Worm (Caenorhabditis elegans) whole organism, young adult: ENCODE results near the gene gei-15.
A peak's percentile ranks its signal among the peaks of the same experiment; 100 is the strongest.

Source experiments
- B0261.1 ChIP-seq: sonication (generic microtip); optimal IDR thresholded peaks from 2 replicates; lab custom pipeline; 2016; ENCODE audit warnings: mild to moderate bottlenecking, missing genetic modification characterization, moderate library complexity, missing compliant biosample characterization
- C17E4.6 ChIP-seq: fragments of 200-800 bp; sonication (Bioruptor generic); IDR thresholded peaks from 2 replicates; pipeline ENCODE4 v1.3.6; 2022; ENCODE audit warnings: missing genetic modification reagents, missing genetic modification characterization, missing compliant biosample characterization
- D2030.7 ChIP-seq: fragments of 200-800 bp; sonication (Bioruptor generic); IDR thresholded peaks from 2 replicates; pipeline ENCODE4 v1.3.6; 2022; ENCODE audit warnings: missing genetic modification reagents, missing genetic modification characterization, missing compliant biosample characterization
- F22D6.2 ChIP-seq: sonication (generic microtip); optimal IDR thresholded peaks from 2 replicates; lab custom pipeline; 2016; ENCODE audit warnings: mild to moderate bottlenecking, missing genetic modification characterization, missing compliant biosample characterization
- F23B12.7 ChIP-seq: sonication (generic microtip); optimal IDR thresholded peaks from 2 replicates; lab custom pipeline; 2017; ENCODE audit warnings: missing genetic modification characterization, mild to moderate bottlenecking, missing compliant biosample characterization, antibody characterized with exemption, moderate library complexity; ENCODE audit not compliant: insufficient read depth
- T07F8.4 ChIP-seq: sonication (generic microtip); optimal IDR thresholded peaks from 2 replicates; lab custom pipeline; 2016; ENCODE audit warnings: mild to moderate bottlenecking, missing genetic modification characterization, moderate library complexity, missing compliant biosample characterization
- T26A5.8 ChIP-seq: sonication (generic microtip); optimal IDR thresholded peaks from 2 replicates; lab custom pipeline; 2016; ENCODE audit warnings: missing genetic modification characterization, missing compliant biosample characterization
- Y95B8A.8 ChIP-seq: fragments of 200-800 bp; sonication (Bioruptor generic); IDR thresholded peaks from 2 replicates; pipeline ENCODE4 v1.3.6; 2022; ENCODE audit warnings: missing genetic modification reagents, missing genetic modification characterization, missing compliant biosample characterization
- aptf-2 ChIP-seq: fragments of 200-800 bp; sonication (Bioruptor generic); conservative IDR thresholded peaks from 2 replicates; pipeline ENCODE4 v1.3.6; 2022; ENCODE audit warnings: missing genetic modification reagents, missing genetic modification characterization, missing compliant biosample characterization
- attf-3 ChIP-seq: fragments of 200-800 bp; sonication (Bioruptor generic); conservative IDR thresholded peaks from 2 replicates; pipeline ENCODE4 v1.3.6; 2022; ENCODE audit warnings: missing genetic modification reagents, missing genetic modification characterization, missing compliant biosample characterization
- bed-1 ChIP-seq: fragments of 200-800 bp; sonication (Bioruptor generic); IDR thresholded peaks from 2 replicates; pipeline ENCODE4 v1.3.6; 2022; ENCODE audit warnings: missing genetic modification reagents, missing genetic modification characterization, missing compliant biosample characterization
- ceh-40 ChIP-seq: fragments of 200-800 bp; sonication (Bioruptor generic); IDR thresholded peaks from 2 replicates; pipeline ENCODE4 v1.3.6; 2022; ENCODE audit warnings: missing genetic modification characterization, missing compliant biosample characterization
- ceh-79 ChIP-seq: sonication (generic microtip); optimal IDR thresholded peaks from 2 replicates; lab custom pipeline; 2017; ENCODE audit warnings: mild to moderate bottlenecking, missing genetic modification characterization, missing compliant biosample characterization
- die-1 ChIP-seq: sonication (generic microtip); optimal IDR thresholded peaks from 2 replicates; lab custom pipeline; 2016; ENCODE audit warnings: missing genotype, mild to moderate bottlenecking, missing genetic modification characterization, missing compliant biosample characterization
- dox-1 ChIP-seq: fragments of 200-800 bp; sonication (Bioruptor generic); IDR thresholded peaks from 2 replicates; pipeline ENCODE4 v1.3.6; 2022; ENCODE audit warnings: missing genetic modification reagents, missing genetic modification characterization, missing compliant biosample characterization
- dpff-1 ChIP-seq: sonication (generic microtip); optimal IDR thresholded peaks from 2 replicates; lab custom pipeline; 2017; ENCODE audit warnings: mild to moderate bottlenecking, missing genetic modification characterization, missing compliant biosample characterization
- egl-18 ChIP-seq: fragments of 200-800 bp; sonication (Bioruptor generic); IDR thresholded peaks from 2 replicates; pipeline ENCODE4 v1.3.6; 2022; ENCODE audit warnings: missing genetic modification reagents, missing genetic modification characterization, missing compliant biosample characterization
- ets-4 ChIP-seq: fragments of 200-800 bp; sonication (Bioruptor generic); optimal IDR thresholded peaks from 2 replicates; lab custom pipeline; 2018; ENCODE audit warnings: mild to moderate bottlenecking, missing genetic modification characterization, missing compliant biosample characterization
- gei-17 ChIP-seq: fragments of 200-800 bp; sonication (Bioruptor generic); optimal IDR thresholded peaks from 2 replicates; lab custom pipeline; 2018; ENCODE audit warnings: mild to moderate bottlenecking, missing genetic modification characterization, missing compliant biosample characterization
- hlh-12 ChIP-seq: sonication (generic microtip); optimal IDR thresholded peaks from 2 replicates; lab custom pipeline; 2016; ENCODE audit warnings: missing genetic modification characterization, missing compliant biosample characterization
- hlh-26 ChIP-seq: fragments of 200-800 bp; sonication (Bioruptor generic); conservative IDR thresholded peaks from 2 replicates; pipeline ENCODE4 v1.3.6; 2022; ENCODE audit warnings: missing genetic modification reagents, missing genetic modification characterization, missing compliant biosample characterization
- hmg-1.2 ChIP-seq: fragments of 200-800 bp; sonication (Bioruptor generic); IDR thresholded peaks from 2 replicates; pipeline ENCODE4 v1.3.6; 2022; ENCODE audit warnings: missing genetic modification reagents, missing genetic modification characterization, missing compliant biosample characterization
- hmg-20 ChIP-seq: fragments of 200-800 bp; sonication (Bioruptor generic); IDR thresholded peaks from 2 replicates; pipeline ENCODE4 v1.3.6; 2022; ENCODE audit warnings: missing genetic modification reagents, missing genetic modification characterization, missing compliant biosample characterization
- lin-26 ChIP-seq: fragments of 200-800 bp; sonication (Bioruptor generic); IDR thresholded peaks from 2 replicates; pipeline ENCODE4 v1.3.6; 2022; ENCODE audit warnings: missing genetic modification reagents, missing genetic modification characterization, missing compliant biosample characterization
- lin-35 ChIP-seq, 3 experiments: fragments of 150-350 bp in 2 of 3; sonication (generic microtip) in 1 of 3; optimal IDR thresholded peaks; 2 replicates each; lab custom pipeline; 2014 to 2018; ENCODE audit warnings: missing biosample characterization in 3 of 3, missing genetic modification characterization in 3 of 3, missing genetic modification reagents in 3 of 3
- lin-54 ChIP-seq: fragments of 200-800 bp; sonication (Bioruptor generic); optimal IDR thresholded peaks from 2 replicates; lab custom pipeline; 2018; ENCODE audit warnings: mild to moderate bottlenecking, missing genetic modification characterization, missing compliant biosample characterization
- mcd-1 ChIP-seq: fragments of 200-800 bp; sonication (Bioruptor generic); IDR thresholded peaks from 2 replicates; pipeline ENCODE4 v1.3.6; 2022; ENCODE audit warnings: missing genetic modification reagents, missing genetic modification characterization, missing compliant biosample characterization
- nfya-2 ChIP-seq: fragments of 200-800 bp; sonication (Bioruptor generic); IDR thresholded peaks from 2 replicates; pipeline ENCODE4 v1.3.6; 2022; ENCODE audit warnings: missing genetic modification reagents, missing genetic modification characterization, missing compliant biosample characterization
- nhr-90 ChIP-seq: sonication (generic microtip); optimal IDR thresholded peaks from 2 replicates; lab custom pipeline; 2016; ENCODE audit warnings: missing genotype, mild to moderate bottlenecking, missing genetic modification characterization, missing compliant biosample characterization
- rec-8 ChIP-seq, 2 experiments: sonication (generic microtip); optimal IDR thresholded peaks; 2 replicates each; lab custom pipeline; 2016; ENCODE audit warnings: mild to moderate bottlenecking in 2 of 2, missing genetic modification characterization in 2 of 2, missing genetic modification reagents in 2 of 2, missing genotype in 2 of 2, missing biosample characterization in 1 of 2, missing compliant biosample characterization in 1 of 2, moderate library complexity in 1 of 2
- repo-1 ChIP-seq: sonication (generic microtip); optimal IDR thresholded peaks from 2 replicates; lab custom pipeline; 2017; ENCODE audit warnings: mild to moderate bottlenecking, missing genetic modification characterization, missing compliant biosample characterization
- rpc-1 ChIP-seq, 2 experiments: fragments of 150-350 bp in 1 of 2; sonication (generic microtip) in 1 of 2; optimal IDR thresholded peaks; 2 replicates each; lab custom pipeline; 2014 to 2018; ENCODE audit warnings: missing biosample characterization in 1 of 2, missing genetic modification characterization in 1 of 2, missing genetic modification reagents in 1 of 2, missing genotype in 1 of 2
- sdz-38 ChIP-seq: sonication (generic microtip); optimal IDR thresholded peaks from 2 replicates; lab custom pipeline; 2016; ENCODE audit warnings: missing genotype, missing genetic modification characterization, missing compliant biosample characterization
- sea-2 ChIP-seq: fragments of 200-800 bp; sonication (Bioruptor generic); IDR thresholded peaks from 2 replicates; pipeline ENCODE4 v1.3.6; 2022; ENCODE audit warnings: missing genetic modification characterization, missing compliant biosample characterization
- snpc-1.3 ChIP-seq: sonication (generic microtip); optimal IDR thresholded peaks from 2 replicates; lab custom pipeline; 2017; ENCODE audit warnings: missing genetic modification characterization, mild to moderate bottlenecking, missing compliant biosample characterization, antibody characterized with exemption, moderate library complexity, missing genotype, missing genetic modification reagents; ENCODE audit not compliant: insufficient read depth
- tbp1 ChIP-seq: fragments of 200-800 bp; sonication (Bioruptor generic); optimal IDR thresholded peaks from 2 replicates; lab custom pipeline; 2018; ENCODE audit warnings: mild to moderate bottlenecking, missing genetic modification characterization, missing compliant biosample characterization
- xnd-1 ChIP-seq: sonication (generic microtip); optimal IDR thresholded peaks from 2 replicates; lab custom pipeline; 2016; ENCODE audit warnings: missing genotype, missing genetic modification reagents, missing genetic modification characterization, missing compliant biosample characterization
- zfh-2 ChIP-seq: fragments of 200-800 bp; sonication (Bioruptor generic); conservative IDR thresholded peaks from 2 replicates; pipeline ENCODE4 v1.3.6; 2022; ENCODE audit warnings: missing genetic modification reagents, missing genetic modification characterization, missing compliant biosample characterization
- zim-3 ChIP-seq: sonication (generic microtip); optimal IDR thresholded peaks from 2 replicates; lab custom pipeline; 2017; ENCODE audit warnings: mild to moderate bottlenecking, missing genetic modification characterization, moderate library complexity, missing compliant biosample characterization
- ztf-18 ChIP-seq: sonication (generic microtip); optimal IDR thresholded peaks from 2 replicates; lab custom pipeline; 2016; ENCODE audit warnings: missing genotype, mild to moderate bottlenecking, missing genetic modification characterization, missing compliant biosample characterization
- ztf-25 ChIP-seq: fragments of 200-800 bp; sonication (Bioruptor generic); IDR thresholded peaks from 2 replicates; pipeline ENCODE4 v1.3.6; 2022; ENCODE audit warnings: missing genetic modification reagents, missing genetic modification characterization, missing compliant biosample characterization

The gei-15 gene

ce11 chrX:6866900-6867299 lies 43.8 kb upstream of the gei-15 start:
- TF ChIP-seq lin-35 (GFP tag; optimal IDR thresholded peaks at IDR 0.05; lab: Kevin White, UChicago) (no peak), hlh-12 (no peak), rpc-1 (optimal IDR thresholded peaks at IDR 0.05; lab: Kevin White, UChicago) (peak; percentile 48), rpc-1 (tag; optimal IDR thresholded peaks at IDR 0.05; lab: Kevin White, UChicago) (peak; percentile 54), tbp1 (GFP tag; lab: Kevin White, UChicago) (peak; percentile 82), lin-26 (GFP tag; lab: Robert Waterston, UW) (peak; percentile 60; the same call in 1 of the 2 replicates), B0261.1 (tag; lab: Kevin White, UChicago) (peak; percentile 60), hmg-1.2 (GFP tag; lab: Robert Waterston, UW) (peak; percentile 98), die-1 (tag; lab: Kevin White, UChicago) (peak; percentile 17)

ce11 chrX:6865839-6866238 lies 42.8 kb upstream of the gei-15 start, which contains the start of gene odr-10:
Gene odr-10, minus strand, starts transcription at chrX:6865939.
- TF ChIP-seq F23B12.7 (tag; lab: Kevin White, UChicago) = no peak
- no peak for TF ChIP-seq zim-3 (tag; lab: Kevin White, UChicago)
- no peak for TF ChIP-seq sea-2 (GFP tag; lab: Robert Waterston, UW)
- no peak for TF ChIP-seq gei-17 (GFP tag; lab: Kevin White, UChicago)
- TF ChIP-seq aptf-2 (GFP tag; lab: Robert Waterston, UW) = no peak
- TF ChIP-seq hmg-20 (GFP tag; lab: Robert Waterston, UW) = no peak

ce11 chrX:6863032-6863431 lies 40.0 kb upstream of the gei-15 start, which contains the start of gene nep-4:
Gene nep-4, minus strand, starts transcription at chrX:6863424.
- no peak for TF ChIP-seq lin-26 (GFP tag; lab: Robert Waterston, UW)

ce11 chrX:6861564-6861963 lies 38.5 kb upstream of the gei-15 start:
- TF ChIP-seq zim-3 (tag; lab: Kevin White, UChicago) = no peak
- TF ChIP-seq xnd-1 = no peak
- no peak for TF ChIP-seq F22D6.2 (tag; lab: Kevin White, UChicago)
- TF ChIP-seq tbp1 (GFP tag; lab: Kevin White, UChicago) = no peak
- no peak for TF ChIP-seq lin-54 (GFP tag; lab: Kevin White, UChicago)
- no peak for TF ChIP-seq hmg-20 (GFP tag; lab: Robert Waterston, UW)
- no peak for TF ChIP-seq ztf-25 (GFP tag; lab: Robert Waterston, UW)
- no peak for TF ChIP-seq nhr-90 (tag; lab: Kevin White, UChicago)
- no peak for TF ChIP-seq ets-4 (GFP tag; lab: Kevin White, UChicago)
- TF ChIP-seq C17E4.6 (GFP tag; lab: Robert Waterston, UW) = no peak
- TF ChIP-seq dox-1 (GFP tag; lab: Robert Waterston, UW) = no peak
- no peak for TF ChIP-seq ceh-79 (tag; lab: Kevin White, UChicago)
- TF ChIP-seq egl-18 (GFP tag; lab: Robert Waterston, UW) = no peak

ce11 chrX:6856793-6857192 lies 33.7 kb upstream of the gei-15 start:
- TF ChIP-seq zfh-2 (GFP tag; lab: Robert Waterston, UW) = no peak
- no peak for TF ChIP-seq bed-1 (GFP tag; lab: Robert Waterston, UW)
- TF ChIP-seq attf-3 (GFP tag; lab: Robert Waterston, UW) = no peak
- TF ChIP-seq hlh-26 = no peak
- no peak for TF ChIP-seq Y95B8A.8
- TF ChIP-seq T26A5.8 (tag; lab: Kevin White, UChicago) = no peak
- TF ChIP-seq snpc-1.3 (tag; lab: Kevin White, UChicago) = no peak
- TF ChIP-seq mcd-1 = no peak
- no peak for TF ChIP-seq ztf-18 (tag; lab: Kevin White, UChicago)
- no peak for TF ChIP-seq ceh-40 (GFP tag; lab: Robert Waterston, UW)
- no peak for TF ChIP-seq nfya-2 (GFP tag; lab: Robert Waterston, UW)
- TF ChIP-seq rec-8 (tag; optimal IDR thresholded peaks at IDR 0.05; lab: Kevin White, UChicago) = no peak
- no peak for TF ChIP-seq dpff-1 (tag; lab: Kevin White, UChicago)
- no peak for TF ChIP-seq T07F8.4 (tag; lab: Kevin White, UChicago)
- no peak for TF ChIP-seq zim-3 (tag; lab: Kevin White, UChicago)
- TF ChIP-seq D2030.7 (GFP tag; lab: Robert Waterston, UW) = no peak
- no peak for TF ChIP-seq repo-1 (tag; lab: Kevin White, UChicago)
- no peak for TF ChIP-seq xnd-1
- no peak for TF ChIP-seq sdz-38 (tag; lab: Kevin White, UChicago)
